Worm (Caenorhabditis elegans) whole organism, L4/young adult: ENCODE data around the gene K02E2.6.

Experiments
- W03F9.2 ChIP-seq: fragments of 150-350 bp; optimal IDR thresholded peaks from 2 replicates; lab custom pipeline; 2014; ENCODE audit warnings: missing biosample characterization, missing genetic modification characterization
- dao-5 ChIP-seq: sonication (generic microtip); optimal IDR thresholded peaks from 2 replicates; lab custom pipeline; 2016; ENCODE audit warnings: missing genotype, missing genetic modification characterization, moderate library complexity, missing compliant biosample characterization
- him-1 ChIP-seq: sonication (generic microtip); optimal IDR thresholded peaks from 2 replicates; lab custom pipeline; 2016; ENCODE audit warnings: missing genotype, missing genetic modification reagents, missing genetic modification characterization, missing compliant biosample characterization

Gene K02E2.6

DNA sequence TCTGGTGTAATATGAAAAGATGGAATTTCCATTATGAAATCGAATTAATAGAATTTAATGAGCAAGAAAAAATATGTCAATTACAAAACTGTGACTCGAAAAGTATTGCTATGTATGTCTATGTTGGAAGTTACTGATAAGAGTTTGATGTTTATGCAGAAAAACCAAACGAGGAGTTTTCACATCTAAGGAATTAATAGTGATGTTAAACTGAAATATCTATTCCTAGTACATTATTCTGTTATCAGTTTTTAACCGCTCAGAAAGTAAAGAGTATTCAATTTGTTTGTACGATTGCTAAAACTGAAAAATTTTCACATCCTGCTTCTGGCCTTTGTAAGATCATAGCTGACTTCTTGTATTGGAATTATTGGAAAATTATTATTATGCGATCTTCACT is 6.6 kb downstream of the K02E2.6 start, which contains the start of gene K02E2.7:
K02E2.7 (minus strand) TSS at position 101 of the 400 bp plus-strand sequence.
- TF ChIP-seq W03F9.2 (tag; lab: Kevin White, UChicago) (no peak), dao-5 (tag; lab: Kevin White, UChicago) (no peak), him-1 (tag; lab: Kevin White, UChicago) (no peak)

DNA sequence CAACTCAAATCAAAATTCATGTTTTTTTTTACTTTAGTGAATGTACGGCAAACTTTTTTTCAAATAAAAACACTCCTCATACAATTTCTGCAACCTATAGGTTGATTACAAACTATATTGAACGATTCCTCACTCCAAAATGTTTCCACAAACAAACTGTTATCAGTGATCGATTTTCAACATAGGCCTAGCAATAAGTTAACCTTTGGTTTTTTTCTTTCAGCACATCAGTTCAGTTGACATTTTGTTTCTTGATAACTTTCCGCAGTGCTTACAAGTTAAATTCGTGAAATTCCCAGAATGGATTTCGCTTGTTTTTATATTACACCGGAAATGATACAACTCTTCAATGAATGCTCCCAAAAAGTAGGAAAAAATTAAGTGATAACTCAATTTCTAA is 7.1 kb downstream of the K02E2.6 start, which contains the start of gene F53H2.1:
F53H2.1 (plus strand) TSS at position 301 of the 400 bp plus-strand sequence.
- TF ChIP-seq him-1 (tag; lab: Kevin White, UChicago) (no peak), dao-5 (tag; lab: Kevin White, UChicago) (no peak)

DNA sequence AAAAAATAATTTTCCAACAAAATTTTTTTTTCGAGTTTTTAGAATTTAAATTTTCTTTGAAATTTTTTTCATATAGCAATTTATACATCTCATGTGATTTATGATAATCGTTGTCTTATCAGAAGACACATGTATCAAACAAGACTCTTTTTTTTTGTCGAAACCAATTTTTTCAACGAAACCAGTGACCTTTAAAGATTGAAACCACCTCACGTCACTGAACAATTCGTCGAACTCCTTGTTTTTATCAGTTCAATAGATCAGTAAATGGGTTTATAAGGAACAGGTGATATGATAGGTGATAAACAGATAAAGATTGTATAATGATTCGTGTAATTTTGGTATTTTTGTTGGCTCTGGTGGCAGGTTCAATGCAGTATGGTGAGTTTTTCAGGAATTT is 13.4 kb downstream of the K02E2.6 start, which contains the start of gene cnc-7:
cnc-7 (plus strand) TSS at position 301 of the 400 bp plus-strand sequence.
- TF ChIP-seq W03F9.2 (tag; lab: Kevin White, UChicago) (no peak), dao-5 (tag; lab: Kevin White, UChicago) (no peak), him-1 (tag; lab: Kevin White, UChicago) (no peak)

DNA sequence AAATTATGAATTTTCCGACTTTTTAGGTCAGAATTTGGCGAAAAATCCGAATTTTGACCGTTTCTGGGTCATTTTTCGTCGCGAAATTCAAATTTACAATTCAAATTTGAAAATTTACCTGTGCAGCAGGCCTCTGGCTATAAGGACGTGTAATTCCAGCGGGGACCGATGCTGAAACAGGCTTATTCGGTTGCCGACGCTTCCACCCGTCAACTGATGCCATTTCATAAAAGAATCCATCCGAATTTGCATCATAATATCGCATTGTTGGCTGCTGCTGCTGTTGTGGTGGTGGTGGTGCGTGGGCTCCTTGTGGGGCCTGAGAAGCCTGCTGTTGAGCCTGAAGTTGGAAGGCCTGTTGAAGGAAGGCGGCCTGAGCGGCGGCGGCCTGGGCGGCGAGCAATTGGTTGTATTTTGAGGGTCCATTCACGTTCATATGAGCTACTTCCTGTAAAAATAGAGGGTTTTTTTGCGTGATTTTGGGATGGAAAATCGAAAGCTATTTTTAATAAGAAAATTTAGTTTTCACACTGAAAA is 19.2 kb downstream of the K02E2.6 start:
- TF ChIP-seq W03F9.2 (tag; lab: Kevin White, UChicago) (no peak), dao-5 (tag; lab: Kevin White, UChicago) (no peak), him-1 (tag; lab: Kevin White, UChicago) (no peak)

DNA sequence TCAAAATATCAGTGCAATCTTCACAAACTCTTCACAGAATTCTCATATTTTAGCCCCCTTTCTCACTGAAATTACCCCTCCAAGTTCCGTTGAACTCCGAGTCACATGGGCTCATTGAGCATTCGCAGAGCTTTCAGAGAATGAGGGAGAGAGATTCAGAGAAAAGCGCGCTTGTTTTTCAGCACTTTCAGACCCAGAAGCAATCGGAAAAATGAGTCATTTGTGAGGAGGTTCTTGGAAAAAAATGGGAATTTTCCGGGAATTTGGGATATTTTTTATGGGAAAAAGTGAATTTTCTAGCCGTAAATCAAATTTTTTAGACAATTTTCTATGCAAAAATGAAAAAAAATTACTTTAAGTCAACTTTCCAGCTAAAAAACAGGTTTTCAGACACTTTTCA is 22.5 kb downstream of the K02E2.6 start:
- TF ChIP-seq dao-5 (tag; lab: Kevin White, UChicago) (no peak), him-1 (tag; lab: Kevin White, UChicago) (no peak), W03F9.2 (tag; lab: Kevin White, UChicago) (no peak)

DNA sequence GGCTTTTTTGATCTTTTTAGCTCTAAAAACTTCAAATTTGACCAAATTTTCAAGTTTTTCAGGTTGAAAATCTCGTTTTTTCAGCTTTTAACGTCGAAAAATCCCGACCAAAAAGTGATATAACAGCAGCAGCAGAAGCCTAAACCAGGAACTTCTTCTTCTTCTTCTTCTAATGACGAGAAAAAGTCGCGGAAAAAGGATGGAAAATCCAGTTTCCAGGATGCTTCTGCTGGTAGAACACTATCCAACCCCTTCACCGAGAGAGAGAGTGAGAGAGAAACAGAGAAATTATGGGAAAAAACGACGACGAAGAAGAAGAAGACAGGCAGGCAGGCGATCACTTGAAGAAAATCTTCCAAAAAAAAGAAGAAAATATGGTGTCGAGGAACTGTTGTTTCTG is 26.5 kb downstream of the K02E2.6 start:
- TF ChIP-seq dao-5 (tag; lab: Kevin White, UChicago): no peak
- no peak for TF ChIP-seq W03F9.2 (tag; lab: Kevin White, UChicago)
- TF ChIP-seq him-1 (tag; lab: Kevin White, UChicago): no peak

DNA sequence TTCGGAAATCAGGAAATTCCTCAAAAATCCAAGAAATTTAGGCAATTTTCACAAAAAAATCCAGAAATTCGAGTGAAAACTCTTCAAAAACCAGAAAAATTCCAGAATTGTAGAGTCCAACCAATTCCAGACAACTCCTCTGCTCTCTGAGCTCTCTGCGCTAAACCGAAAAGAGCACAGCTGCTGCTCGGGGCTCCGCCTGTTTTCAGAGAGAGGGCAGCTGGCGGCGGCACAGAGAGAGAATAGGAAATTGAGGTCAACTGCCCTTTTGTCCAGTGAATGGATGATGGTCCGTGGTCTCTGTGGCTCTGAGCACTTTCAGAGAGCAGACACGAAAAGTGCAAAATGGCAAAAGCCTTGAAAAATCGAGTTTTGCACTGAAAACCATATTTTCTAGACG is 28.7 kb downstream of the K02E2.6 start:
- TF ChIP-seq W03F9.2 (tag; lab: Kevin White, UChicago) (no peak), dao-5 (tag; lab: Kevin White, UChicago) (no peak), him-1 (tag; lab: Kevin White, UChicago) (no peak)

DNA sequence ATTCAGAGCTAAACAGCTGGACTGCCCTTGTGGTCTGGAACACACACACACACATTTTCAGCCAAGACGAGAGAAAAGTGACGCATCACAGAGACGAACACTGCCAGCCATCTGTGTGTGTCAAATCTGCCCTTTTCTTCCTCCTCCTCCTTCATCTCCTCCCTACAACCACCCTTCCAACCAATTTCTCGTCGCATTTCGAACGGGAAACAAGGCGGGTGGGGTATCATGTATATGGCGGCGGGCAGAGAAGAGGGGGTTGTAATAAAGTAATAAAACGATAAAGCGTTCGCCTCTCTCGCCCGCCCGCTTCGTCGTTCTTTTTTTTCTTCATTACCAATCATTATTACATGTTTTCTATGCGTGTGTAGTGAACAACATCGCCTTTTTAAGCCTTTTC is 29.9 kb downstream of the K02E2.6 start:
- no peak for TF ChIP-seq him-1 (tag; lab: Kevin White, UChicago)
- TF ChIP-seq W03F9.2 (tag; lab: Kevin White, UChicago): no peak
- no peak for TF ChIP-seq dao-5 (tag; lab: Kevin White, UChicago)

DNA sequence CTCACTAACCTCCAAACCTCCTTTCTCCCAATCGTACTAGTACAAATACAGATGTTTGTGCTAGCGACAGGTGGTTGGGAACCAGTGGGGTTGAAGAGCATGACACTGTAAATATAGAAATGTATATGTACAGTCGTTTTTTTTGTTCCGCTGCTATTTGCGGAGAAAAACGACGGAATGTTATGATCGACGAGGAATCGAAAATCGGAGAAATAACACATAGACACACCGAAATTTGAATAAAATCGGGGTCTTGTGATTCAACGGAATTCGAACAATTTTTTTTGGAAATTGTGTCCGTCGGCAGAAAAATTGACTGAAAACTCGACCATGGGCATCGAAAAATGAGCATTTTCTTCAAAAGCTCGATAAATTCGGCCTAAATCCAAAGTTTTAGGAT is 31.3 kb downstream of the K02E2.6 start, which contains the start of gene F53H2.3:
F53H2.3 (minus strand) TSS at position 101 of the 400 bp plus-strand sequence.
- TF ChIP-seq him-1 (tag; lab: Kevin White, UChicago): no peak

DNA sequence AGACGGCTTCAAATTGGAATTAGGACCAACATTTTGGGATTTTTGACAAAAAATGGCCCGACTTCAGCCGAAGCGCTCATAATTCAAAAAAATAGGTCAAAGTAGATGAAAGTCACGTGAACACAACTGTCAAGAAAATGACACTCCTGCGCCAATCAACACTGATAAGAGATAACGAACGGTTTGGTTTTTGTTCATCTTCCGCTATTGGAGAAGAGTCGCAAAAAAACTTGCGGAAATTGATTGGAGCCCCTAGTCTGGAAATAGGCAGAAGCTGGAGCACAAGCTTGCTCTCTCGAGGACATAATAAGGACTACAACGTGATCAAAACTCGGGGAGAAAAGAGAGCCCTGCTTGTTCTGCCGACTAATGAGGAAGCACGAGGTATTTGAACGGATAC is 31.9 kb downstream of the K02E2.6 start:
- TF ChIP-seq W03F9.2 (tag; lab: Kevin White, UChicago): no peak

DNA sequence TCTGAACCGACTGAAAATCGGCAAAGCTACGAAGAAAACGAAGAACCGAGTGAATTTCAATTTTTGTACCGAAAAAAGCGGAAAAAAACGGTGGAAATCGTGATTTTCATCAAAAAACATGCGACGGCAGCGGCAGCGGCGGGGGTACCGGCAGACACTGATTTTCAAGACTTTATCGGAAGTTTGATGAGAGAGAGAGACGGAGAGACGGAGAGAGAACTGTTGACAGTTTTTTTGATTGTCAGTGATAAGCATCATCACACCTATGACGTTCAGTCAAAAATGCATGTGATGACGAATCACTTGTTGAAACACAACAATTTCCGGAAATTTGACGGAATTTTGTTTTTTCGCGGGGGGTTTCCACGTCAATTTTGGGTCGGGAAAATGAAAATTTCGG is 33.1 kb downstream of the K02E2.6 start:
- TF ChIP-seq him-1 (tag; lab: Kevin White, UChicago) (no peak), W03F9.2 (tag; lab: Kevin White, UChicago) (no peak), dao-5 (tag; lab: Kevin White, UChicago) (no peak)

DNA sequence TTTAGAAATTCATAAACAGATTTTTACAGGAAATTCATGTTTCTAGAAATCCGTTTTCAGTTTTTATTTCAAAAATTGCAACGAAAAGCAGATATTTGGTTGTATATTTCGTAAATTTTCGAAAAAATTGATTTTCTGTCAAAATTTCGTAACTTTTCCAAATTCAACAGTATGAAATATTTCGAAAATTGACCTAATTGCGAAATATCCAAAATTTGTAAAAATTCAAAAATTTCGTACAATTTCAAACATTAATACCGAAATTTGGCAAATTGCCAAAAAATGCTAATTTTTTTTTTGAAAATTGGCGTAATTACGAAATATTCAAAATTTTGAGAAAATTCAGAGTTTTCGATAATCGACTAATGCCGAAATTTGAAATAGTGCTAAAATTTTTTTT is 33.6 kb downstream of the K02E2.6 start:
- TF ChIP-seq dao-5 (tag; lab: Kevin White, UChicago) (no peak), him-1 (tag; lab: Kevin White, UChicago) (no peak), W03F9.2 (tag; lab: Kevin White, UChicago) (no peak)

DNA sequence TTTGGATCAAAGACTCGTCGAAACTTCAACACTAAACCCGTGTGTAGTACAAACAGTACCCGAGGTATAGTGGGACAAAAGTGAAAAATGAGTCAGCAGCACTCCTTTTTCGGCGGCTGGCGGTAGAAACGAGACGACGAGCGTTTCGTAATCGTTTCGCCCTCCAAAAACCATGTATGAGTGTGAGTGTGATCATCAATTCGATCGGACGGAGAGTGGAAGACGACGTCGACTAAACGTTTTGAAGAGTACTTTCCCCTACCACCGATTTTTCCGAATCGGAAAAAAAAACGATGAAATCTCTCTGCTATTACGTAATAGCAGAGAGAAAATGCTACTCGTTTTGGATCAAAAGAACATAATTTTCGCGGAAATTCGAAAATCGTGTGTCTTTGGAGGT is 35.1 kb downstream of the K02E2.6 start:
- TF ChIP-seq W03F9.2 (tag; lab: Kevin White, UChicago) (no peak), dao-5 (tag; lab: Kevin White, UChicago) (no peak), him-1 (tag; lab: Kevin White, UChicago) (no peak)

DNA sequence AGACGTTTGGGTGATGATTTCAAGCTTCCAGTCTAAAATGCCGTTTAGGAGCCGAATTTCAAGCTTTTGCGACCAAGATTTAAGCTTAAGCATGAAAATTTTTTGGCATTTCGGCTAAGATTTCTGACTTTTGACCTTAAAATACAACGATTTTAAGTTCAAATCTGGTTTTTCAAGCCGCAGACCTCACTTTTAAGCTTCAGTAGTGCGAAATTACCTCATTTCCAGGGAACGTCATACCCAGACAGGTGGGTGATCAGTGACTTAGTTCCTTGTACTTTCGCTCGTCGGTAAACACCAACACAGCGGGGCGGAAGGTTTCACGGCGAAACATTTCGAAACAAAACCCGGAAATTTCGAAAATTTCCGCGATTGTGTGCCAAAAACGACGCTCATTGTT is 36.0 kb downstream of the K02E2.6 start:
- no peak for TF ChIP-seq him-1 (tag; lab: Kevin White, UChicago)
- no peak for TF ChIP-seq W03F9.2 (tag; lab: Kevin White, UChicago)
- no peak for TF ChIP-seq dao-5 (tag; lab: Kevin White, UChicago)
